Worm (Caenorhabditis elegans): ENCODE data around the gene R05A10.2.

R05A10.2 gene

DNA sequence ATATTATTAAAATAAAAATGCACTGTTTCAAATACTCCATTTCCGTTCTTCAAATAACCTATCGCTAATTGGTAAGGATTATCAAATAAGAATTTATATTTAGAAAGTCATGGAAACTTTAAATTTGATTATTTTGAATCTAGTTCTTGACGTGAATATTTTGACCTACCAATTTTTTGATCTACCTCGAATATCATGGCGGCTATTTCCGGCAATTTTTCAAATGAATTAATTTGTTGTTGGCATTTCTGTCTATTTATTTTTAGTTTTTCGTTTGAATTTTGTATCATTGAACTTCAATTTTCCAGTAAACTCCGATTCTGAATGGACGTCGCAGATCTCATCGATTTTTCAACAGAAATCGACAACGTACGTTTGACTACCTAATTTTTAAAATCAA, 26.1 kb downstream of the R05A10.2 start, which contains the start of gene F02H6.3:
Gene F02H6.3, plus strand, starts transcription at position 266 of the 400 bp plus-strand sequence.
- TF ChIP-seq mab-5 (tag; optimal IDR thresholded peaks at IDR 0.05) (no peak), tbx-8 (GFP tag; optimal IDR thresholded peaks at IDR 0.05) (no peak), lin-32 (GFP tag; optimal IDR thresholded peaks at IDR 0.05) (no peak)

DNA sequence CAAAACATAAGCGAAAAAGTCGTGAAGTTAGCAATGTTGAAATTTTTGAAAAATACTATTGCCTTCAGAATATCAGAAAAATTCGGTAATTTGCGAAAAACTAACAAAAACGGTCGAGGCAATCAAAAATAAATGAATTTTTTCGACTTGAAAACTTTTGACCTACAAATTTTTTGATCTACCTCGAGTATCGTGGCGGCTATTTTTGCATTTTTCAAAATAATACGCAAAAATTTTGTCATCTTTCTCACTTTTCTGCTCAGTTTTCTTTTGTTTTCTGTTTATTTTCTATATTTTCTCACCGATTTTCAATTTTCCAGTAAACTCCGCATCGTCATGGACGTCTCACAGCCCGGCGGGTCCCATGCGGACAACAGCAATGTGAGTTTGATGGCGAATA, 38.7 kb downstream of the R05A10.2 start:
- no peak for TF ChIP-seq nhr-237 (tag; optimal IDR thresholded peaks at IDR 0.05)
- no peak for TF ChIP-seq ceh-43 (GFP tag; optimal IDR thresholded peaks at IDR 0.05)
- TF ChIP-seq pha-4 (tag; optimal IDR thresholded peaks at IDR 0.05): no peak
- TF ChIP-seq blmp-1 (tag; optimal IDR thresholded peaks at IDR 0.05): no peak
- TF ChIP-seq elt-1 (tag; optimal IDR thresholded peaks at IDR 0.05; ENCODE audit: borderline replicate concordance, insufficient read depth): no peak
- no peak for TF ChIP-seq bed-3 (GFP tag; optimal IDR thresholded peaks at IDR 0.05)
- no peak for TF ChIP-seq zip-8 (tag; optimal IDR thresholded peaks at IDR 0.05)
- no peak for TF ChIP-seq hlh-1 (tag; optimal IDR thresholded peaks at IDR 0.05)
- no peak for TF ChIP-seq unc-62 (GFP tag; optimal IDR thresholded peaks at IDR 0.05)
- no peak for TF ChIP-seq drap-1 (GFP tag; optimal IDR thresholded peaks at IDR 0.05)
- TF ChIP-seq tbx-8 (GFP tag; optimal IDR thresholded peaks at IDR 0.05): no peak
- no peak for TF ChIP-seq flh-1 (GFP tag; optimal IDR thresholded peaks at IDR 0.05)
- TF ChIP-seq ceh-39 (tag; optimal IDR thresholded peaks at IDR 0.05): no peak
- no peak for TF ChIP-seq mep-1 (tag; optimal IDR thresholded peaks at IDR 0.05)
- TF ChIP-seq lin-13 (tag; optimal IDR thresholded peaks at IDR 0.05): no peak

DNA sequence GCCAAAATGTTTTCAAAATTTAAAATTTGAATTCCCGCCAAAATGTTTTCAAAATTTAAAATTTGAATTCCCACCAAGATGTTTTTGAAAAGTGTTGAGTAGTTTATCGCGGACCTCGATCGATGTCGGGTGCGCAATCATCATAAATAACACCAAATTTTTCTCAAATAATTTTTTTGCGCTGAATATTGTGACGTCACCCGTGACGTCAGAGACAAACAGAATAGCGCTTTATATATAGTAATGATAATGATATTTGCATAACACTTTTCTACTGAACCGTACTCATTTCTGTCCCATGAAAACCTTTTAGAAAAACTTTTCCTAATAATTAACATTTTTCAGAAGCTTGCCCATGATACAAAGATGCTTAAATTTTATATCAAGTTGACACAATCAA, 41.5 kb downstream of the R05A10.2 start:
- peak; percentile 65 for TF ChIP-seq zip-8 (tag; optimal IDR thresholded peaks at IDR 0.05)

DNA sequence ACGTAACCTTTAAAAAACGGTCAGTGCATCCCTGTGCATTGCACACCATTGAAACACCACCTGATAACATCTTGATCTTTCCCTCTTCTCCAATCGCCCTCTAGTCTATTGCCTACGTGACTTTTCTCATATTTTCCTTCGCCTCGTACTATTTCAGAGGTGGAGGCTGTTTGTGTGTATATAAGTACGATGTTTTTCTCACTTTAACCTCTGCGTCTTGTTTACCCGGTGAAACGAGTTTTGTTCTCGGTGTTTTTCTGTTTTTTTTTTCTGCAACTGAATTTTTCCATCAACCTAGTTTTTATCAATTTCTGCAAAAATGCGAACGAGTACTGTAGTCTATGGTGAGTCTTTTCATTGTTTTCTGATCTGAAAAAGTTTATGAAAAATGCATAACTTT, 42.6 kb downstream of the R05A10.2 start, which contains the start of gene sqrd-1:
Gene sqrd-1, plus strand, starts transcription at position 158 of the 400 bp plus-strand sequence.
- TF ChIP-seq flh-1 (GFP tag; optimal IDR thresholded peaks at IDR 0.05) (no peak), elt-1 (tag; optimal IDR thresholded peaks at IDR 0.05; ENCODE audit: borderline replicate concordance, insufficient read depth) (peak; percentile 52), blmp-1 (tag; optimal IDR thresholded peaks at IDR 0.05) (no peak), unc-62 (GFP tag; optimal IDR thresholded peaks at IDR 0.05) (no peak), hlh-1 (tag; optimal IDR thresholded peaks at IDR 0.05) (peak; percentile 71), bed-3 (GFP tag; optimal IDR thresholded peaks at IDR 0.05) (no peak), nhr-2 (tag; optimal IDR thresholded peaks at IDR 0.05) (peak; percentile 3), M03D4.4 (tag; optimal IDR thresholded peaks at IDR 0.05) (no peak)

DNA sequence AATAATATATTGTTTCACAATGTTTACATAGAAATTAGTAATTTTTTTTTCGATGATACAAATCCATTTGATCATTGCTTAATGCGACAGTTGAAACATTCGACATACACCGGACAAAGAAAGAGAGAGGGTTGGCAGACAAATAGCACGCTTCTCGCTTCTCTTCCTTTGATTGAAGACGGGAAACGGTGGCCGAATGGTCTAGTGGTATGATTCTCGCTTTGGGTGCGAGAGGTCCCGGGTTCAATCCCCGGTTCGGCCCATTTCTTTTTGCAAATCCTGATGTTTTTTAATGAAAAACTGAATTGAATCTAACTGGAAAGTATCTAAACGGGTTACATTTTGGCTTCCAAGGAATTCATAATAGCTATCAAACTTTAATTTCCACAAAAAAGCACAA, 47.8 kb downstream of the R05A10.2 start:
- TF ChIP-seq unc-62 (GFP tag; optimal IDR thresholded peaks at IDR 0.05): no peak
- TF ChIP-seq lin-32 (GFP tag; optimal IDR thresholded peaks at IDR 0.05): peak; percentile 11
- TF ChIP-seq zip-8 (tag; optimal IDR thresholded peaks at IDR 0.05): no peak
- peak; percentile 62 for TF ChIP-seq ceh-83 (GFP tag; optimal IDR thresholded peaks at IDR 0.05)

DNA sequence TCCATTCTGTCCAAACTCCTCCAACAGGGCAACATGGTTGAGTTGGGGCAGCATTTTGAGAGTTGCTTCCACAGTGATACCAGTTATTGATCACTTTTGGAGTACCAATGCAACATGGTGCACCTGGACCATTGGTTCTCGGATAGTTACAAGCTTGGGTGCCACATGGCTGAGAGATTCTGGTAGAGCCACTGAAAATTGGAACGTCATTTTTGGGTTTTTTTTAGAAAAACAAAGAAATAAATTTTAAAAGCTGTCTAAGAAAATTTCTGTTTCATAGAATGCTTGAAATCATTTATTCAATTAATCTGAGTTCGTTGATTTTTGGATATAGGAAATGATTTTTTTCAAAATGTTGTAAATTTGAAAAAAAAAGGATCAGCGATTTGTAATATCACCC, 50.1 kb downstream of the R05A10.2 start:
- TF ChIP-seq nhr-28 (tag; optimal IDR thresholded peaks at IDR 0.05) (no peak), mab-5 (tag; optimal IDR thresholded peaks at IDR 0.05) (no peak), sem-2 (GFP tag; optimal IDR thresholded peaks at IDR 0.05) (no peak), ceh-83 (GFP tag; optimal IDR thresholded peaks at IDR 0.05) (no peak), lsy-2 (tag; optimal IDR thresholded peaks at IDR 0.05) (no peak), nhr-76 (tag; optimal IDR thresholded peaks at IDR 0.05) (no peak), zip-8 (tag; optimal IDR thresholded peaks at IDR 0.05) (no peak), unc-62 (GFP tag; optimal IDR thresholded peaks at IDR 0.05) (no peak), nhr-2 (tag; optimal IDR thresholded peaks at IDR 0.05) (no peak), nhr-12 (tag; optimal IDR thresholded peaks at IDR 0.05) (no peak), ham-2 (GFP tag; optimal IDR thresholded peaks at IDR 0.05) (no peak), tbx-8 (GFP tag; optimal IDR thresholded peaks at IDR 0.05) (no peak)

DNA sequence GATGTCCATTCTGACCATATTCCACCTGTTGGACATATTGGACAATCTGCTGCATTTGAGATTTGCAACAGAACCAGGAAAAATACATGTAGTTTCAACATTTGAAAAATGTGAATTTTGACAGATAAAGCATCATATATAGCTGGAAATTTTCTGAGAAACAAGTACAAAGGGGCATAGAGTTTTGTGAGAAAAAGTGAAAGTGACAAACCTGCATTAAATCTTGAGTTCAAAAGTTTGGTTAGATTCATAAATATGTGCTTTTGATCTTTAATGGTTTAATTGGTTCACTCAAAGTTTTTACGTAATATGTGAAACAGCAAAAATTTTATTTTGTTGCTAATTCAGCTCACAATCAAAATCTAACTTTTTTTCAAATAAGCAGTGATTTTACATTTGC, 51.0 kb downstream of the R05A10.2 start, which contains the start of gene F02H6.7:
Gene F02H6.7, minus strand, starts transcription at position 101 of the 400 bp plus-strand sequence.
- TF ChIP-seq elt-3 (tag; optimal IDR thresholded peaks at IDR 0.05) (no peak), elt-1 (tag; optimal IDR thresholded peaks at IDR 0.05; ENCODE audit: borderline replicate concordance, insufficient read depth) (no peak)
